Worm (Caenorhabditis elegans): ENCODE measurements around the gene srb-16.

srb-16 gene

DNA sequence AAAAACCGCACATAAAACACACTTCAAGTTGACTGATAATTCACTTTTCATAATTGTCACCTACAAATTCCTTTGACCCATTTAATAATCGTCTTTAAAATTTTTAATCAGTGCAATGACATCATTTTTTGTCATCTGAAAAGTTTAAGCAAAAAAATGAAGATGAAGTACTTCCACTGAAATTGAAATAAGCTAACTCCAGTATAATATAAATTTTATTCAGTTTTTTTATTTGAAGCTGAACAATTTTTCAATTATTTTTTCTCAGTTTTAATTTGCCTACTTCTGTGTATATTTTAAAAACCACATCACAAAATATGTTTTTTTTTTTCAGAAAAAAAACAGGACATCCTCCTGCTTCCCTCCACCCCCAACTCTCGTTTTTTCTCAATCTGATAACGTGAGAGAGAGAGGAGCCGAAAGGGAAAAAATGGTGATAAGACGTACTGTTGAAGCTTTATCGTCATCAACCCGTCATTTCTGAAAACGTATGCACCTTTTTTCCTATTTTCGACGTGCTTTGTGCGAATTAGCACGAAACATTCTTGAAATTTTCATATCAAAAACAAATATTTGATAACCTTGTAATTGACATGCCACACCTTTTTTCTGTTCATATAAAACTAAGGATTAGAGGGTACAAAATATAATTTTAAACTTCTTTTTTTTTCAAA, 46.8 kb downstream of the srb-16 start, which contains the start of the genes C04G6.11 and mpk-2 (continued):
- TF ChIP-seq lim-7 (GFP tag; IDR thresholded peaks at IDR 0.05) (no peak), unc-39 (tag; optimal IDR thresholded peaks at IDR 0.05) (no peak), snpc-4 (tag; optimal IDR thresholded peaks at IDR 0.05) (no peak), fkh-10 (GFP tag; optimal IDR thresholded peaks at IDR 0.05) (no peak), dmd-9 (GFP tag; IDR thresholded peaks at IDR 0.05) (no peak), madf-5 (GFP tag; IDR thresholded peaks at IDR 0.05) (no peak), lir-3 (tag; optimal IDR thresholded peaks at IDR 0.05) (no peak), hif-1 (tag; optimal IDR thresholded peaks at IDR 0.05) (peak in 1 of 2 experiments; percentile 20), gei-8 (GFP tag; optimal IDR thresholded peaks at IDR 0.05) (no peak), mdl-1 (tag; optimal IDR thresholded peaks at IDR 0.05) (peak in 1 of 2 experiments; percentile 9), ceh-62 (tag; optimal IDR thresholded peaks at IDR 0.05) (no peak), lin-29 (GFP tag; IDR thresholded peaks at IDR 0.05) (no peak), daf-12 (tag; optimal IDR thresholded peaks at IDR 0.05) (no peak), nhr-10 (tag; optimal IDR thresholded peaks at IDR 0.05) (no peak), nhr-102 (tag; optimal IDR thresholded peaks at IDR 0.05) (peak; percentile 51), mep-1 (tag; optimal IDR thresholded peaks at IDR 0.05) (no peak), nhr-6 (tag; optimal IDR thresholded peaks at IDR 0.05) (no peak), ama-1 (optimal IDR thresholded peaks at IDR 0.05) (no peak), nhr-25 (tag; optimal IDR thresholded peaks at IDR 0.05; ENCODE audit: borderline replicate concordance, insufficient read depth) (no peak), ceh-82 (tag; optimal IDR thresholded peaks at IDR 0.05) (no peak), Y105C5A.15 (GFP tag; IDR thresholded peaks at IDR 0.05) (no peak), dmd-8 (GFP tag; IDR thresholded peaks at IDR 0.05) (no peak), nhr-42 (GFP tag; IDR thresholded peaks at IDR 0.05) (no peak), hmg-1.1 (GFP tag; IDR thresholded peaks at IDR 0.05) (no peak), zfp-3 (GFP tag; conservative IDR thresholded peaks at IDR 0.05) (no peak), ceh-32 (tag; optimal IDR thresholded peaks at IDR 0.05; ENCODE audit: poor library complexity) (no peak), nhr-77 (tag; optimal IDR thresholded peaks at IDR 0.05) (peak; percentile 44), nhr-11 (tag; optimal IDR thresholded peaks at IDR 0.05) (no peak), nhr-41 (GFP tag; IDR thresholded peaks at IDR 0.05) (no peak), nhr-48 (tag; optimal IDR thresholded peaks at IDR 0.05) (peak; percentile 85), rbr-2 (tag; optimal IDR thresholded peaks at IDR 0.05) (no peak), dve-1 (tag; optimal IDR thresholded peaks at IDR 0.05; ENCODE audit: insufficient read depth) (peak; percentile 64), spr-3 (GFP tag; optimal IDR thresholded peaks at IDR 0.05) (no peak), aly-2 (tag; optimal IDR thresholded peaks at IDR 0.05) (no peak), nhr-237 (tag; optimal IDR thresholded peaks at IDR 0.05) (no peak), tag-97 (GFP tag; IDR thresholded peaks at IDR 0.05) (no peak), spr-1 (tag; optimal IDR thresholded peaks at IDR 0.05) (no peak), T26A8.4 (GFP tag; IDR thresholded peaks at IDR 0.05) (no peak), Y5F2A.4 (GFP tag; optimal IDR thresholded peaks at IDR 0.05) (no peak), F37D6.2 (tag; optimal IDR thresholded peaks at IDR 0.05) (no peak), lin-39 (tag; optimal IDR thresholded peaks at IDR 0.05) (no peak), nhr-111 (GFP tag; optimal IDR thresholded peaks at IDR 0.05) (no peak), zfp-2 (tag; optimal IDR thresholded peaks at IDR 0.05) (no peak)

DNA sequence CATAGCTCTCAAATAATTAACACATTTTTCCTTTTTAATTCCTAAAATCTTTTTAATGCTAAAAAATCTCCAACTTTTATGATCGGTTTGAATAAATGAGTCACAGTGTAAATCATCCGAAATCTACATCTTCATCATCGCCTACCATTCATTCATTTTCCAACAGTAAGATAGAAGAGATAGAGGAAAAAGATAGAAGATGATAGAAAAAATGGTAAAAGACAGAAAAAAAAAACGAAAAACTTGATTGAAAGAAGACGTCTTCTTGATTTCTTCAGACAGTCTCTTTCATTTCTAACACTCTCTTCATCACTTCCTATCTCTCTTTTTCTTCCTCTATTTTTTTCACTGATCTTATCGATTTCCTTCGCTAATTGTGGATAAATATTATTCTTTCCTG, 47.5 kb downstream of the srb-16 start:
- TF ChIP-seq Y75B8A.6 (GFP tag; IDR thresholded peaks at IDR 0.05) (no peak), nhr-28 (tag; optimal IDR thresholded peaks at IDR 0.05) (peak; percentile 16)

All from whole organism, L4 larva.